Worm (Caenorhabditis elegans) whole organism, midembryonic: Measurements from ENCODE around the gene set-13.
A peak's percentile ranks its signal among the peaks of the same experiment; 100 is the strongest.

Experiments used
- T22C8.4 ChIP-seq: fragments of 200-800 bp; sonication (Bioruptor generic); IDR thresholded peaks from 2 replicates; pipeline ENCODE4 v1.3.6; 2022; ENCODE audit warnings: missing genetic modification characterization, missing compliant biosample characterization
- cog-1 ChIP-seq: sonication (generic microtip); optimal IDR thresholded peaks from 2 replicates; lab custom pipeline; 2016; ENCODE audit warnings: missing genetic modification characterization, missing compliant biosample characterization
- flt-1 ChIP-seq: fragments of 200-800 bp; sonication (Bioruptor generic); IDR thresholded peaks from 2 replicates; pipeline ENCODE4 v1.3.6; 2022; ENCODE audit warnings: missing genetic modification characterization, missing compliant biosample characterization
- klf-2 ChIP-seq: fragments of 200-800 bp; sonication (Bioruptor generic); conservative IDR thresholded peaks from 2 replicates; pipeline ENCODE4 v1.3.6; 2022; ENCODE audit warnings: missing genetic modification reagents, missing genetic modification characterization, missing compliant biosample characterization
- med-1 ChIP-seq: sonication (generic microtip); optimal IDR thresholded peaks from 2 replicates; lab custom pipeline; 2017; ENCODE audit warnings: missing genetic modification characterization, mild to moderate bottlenecking, missing compliant biosample characterization, antibody characterized with exemption, missing genetic modification reagents; ENCODE audit not compliant: insufficient read depth
- ref-1 ChIP-seq: fragments of 200-800 bp; sonication (Bioruptor generic); conservative IDR thresholded peaks from 2 replicates; pipeline ENCODE4 v1.3.6; 2022; ENCODE audit warnings: missing genetic modification reagents, missing genetic modification characterization, missing compliant biosample characterization
- tab-1 ChIP-seq: fragments of 200-800 bp; sonication (Bioruptor generic); IDR thresholded peaks from 2 replicates; pipeline ENCODE4 v1.3.6; 2022; ENCODE audit warnings: missing genetic modification characterization, missing compliant biosample characterization
- ztf-23 ChIP-seq: fragments of 200-800 bp; sonication (Bioruptor generic); IDR thresholded peaks from 2 replicates; pipeline ENCODE4 v1.3.6; 2022; ENCODE audit warnings: missing genetic modification reagents, missing genetic modification characterization, missing compliant biosample characterization
- ztf-29 ChIP-seq: fragments of 200-800 bp; sonication (Bioruptor generic); IDR thresholded peaks from 2 replicates; pipeline ENCODE4 v1.3.6; 2022; ENCODE audit warnings: missing genetic modification reagents, missing genetic modification characterization, missing compliant biosample characterization

The set-13 gene

ce11 chrII:2783380-2783779 lies 33.4 kb upstream of the set-13 start:
- TF ChIP-seq klf-2 (no peak), flt-1 (GFP tag; lab: Robert Waterston, UW) (no peak), med-1 (GFP tag; lab: Kevin White, UChicago) (no peak), ref-1 (GFP tag; lab: Robert Waterston, UW) (no peak), T22C8.4 (GFP tag; lab: Robert Waterston, UW) (no peak), tab-1 (GFP tag; lab: Robert Waterston, UW) (no peak), ztf-29 (GFP tag; lab: Robert Waterston, UW) (no peak), cog-1 (tag; lab: Kevin White, UChicago) (no peak), ztf-23 (GFP tag; lab: Robert Waterston, UW) (no peak)

- TF ChIP-seq cog-1 (tag; lab: Kevin White, UChicago) (no peak), klf-2 (no peak), ztf-29 (GFP tag; lab: Robert Waterston, UW) (no peak), T22C8.4 (GFP tag; lab: Robert Waterston, UW) (no peak), med-1 (GFP tag; lab: Kevin White, UChicago) (no peak), ref-1 (GFP tag; lab: Robert Waterston, UW) (no peak), tab-1 (GFP tag; lab: Robert Waterston, UW) (no peak), flt-1 (GFP tag; lab: Robert Waterston, UW) (no peak), ztf-23 (GFP tag; lab: Robert Waterston, UW) (no peak)
These were observed 31.0 kb upstream of the set-13 start for ce11 chrII:2785787-2786186.

- TF ChIP-seq ztf-23 (GFP tag; lab: Robert Waterston, UW): no peak
- no peak for TF ChIP-seq cog-1 (tag; lab: Kevin White, UChicago)
- no peak for TF ChIP-seq med-1 (GFP tag; lab: Kevin White, UChicago)
- no peak for TF ChIP-seq T22C8.4 (GFP tag; lab: Robert Waterston, UW)
- TF ChIP-seq ref-1 (GFP tag; lab: Robert Waterston, UW): no peak
- TF ChIP-seq tab-1 (GFP tag; lab: Robert Waterston, UW): no peak
- TF ChIP-seq ztf-29 (GFP tag; lab: Robert Waterston, UW): no peak; the same call in 1 of the 2 replicates
- no peak for TF ChIP-seq flt-1 (GFP tag; lab: Robert Waterston, UW)
- no peak for TF ChIP-seq klf-2
These were observed 29.7 kb upstream of the set-13 start, which contains the start of the genes F08D12.12 and srpa-72 for ce11 chrII:2787031-2787512. Gene F08D12.12, minus strand, starts transcription at chrII:2787081. Gene srpa-72, plus strand, starts transcription at chrII:2787481.

ce11 chrII:2787849-2788248 lies 28.9 kb upstream of the set-13 start:
- TF ChIP-seq klf-2 (no peak), ref-1 (GFP tag; lab: Robert Waterston, UW) (no peak), ztf-23 (GFP tag; lab: Robert Waterston, UW) (no peak), med-1 (GFP tag; lab: Kevin White, UChicago) (no peak), ztf-29 (GFP tag; lab: Robert Waterston, UW) (no peak), T22C8.4 (GFP tag; lab: Robert Waterston, UW) (no peak), cog-1 (tag; lab: Kevin White, UChicago) (no peak), flt-1 (GFP tag; lab: Robert Waterston, UW) (no peak), tab-1 (GFP tag; lab: Robert Waterston, UW) (no peak)

ce11 chrII:2791693-2792092 lies 25.1 kb upstream of the set-13 start:
- TF ChIP-seq klf-2: no peak
- no peak for TF ChIP-seq flt-1 (GFP tag; lab: Robert Waterston, UW)
- no peak for TF ChIP-seq ztf-29 (GFP tag; lab: Robert Waterston, UW)
- TF ChIP-seq tab-1 (GFP tag; lab: Robert Waterston, UW): no peak
- no peak for TF ChIP-seq med-1 (GFP tag; lab: Kevin White, UChicago)
- no peak for TF ChIP-seq cog-1 (tag; lab: Kevin White, UChicago)
- TF ChIP-seq ref-1 (GFP tag; lab: Robert Waterston, UW): no peak

ce11 chrII:2795413-2795812 lies 21.4 kb upstream of the set-13 start:
- no peak for TF ChIP-seq flt-1 (GFP tag; lab: Robert Waterston, UW)
- TF ChIP-seq ztf-29 (GFP tag; lab: Robert Waterston, UW): no peak
- TF ChIP-seq ref-1 (GFP tag; lab: Robert Waterston, UW): no peak
- TF ChIP-seq klf-2: no peak
- TF ChIP-seq T22C8.4 (GFP tag; lab: Robert Waterston, UW): no peak
- TF ChIP-seq cog-1 (tag; lab: Kevin White, UChicago): no peak

- no peak for TF ChIP-seq klf-2
- no peak for TF ChIP-seq ztf-23 (GFP tag; lab: Robert Waterston, UW)
- no peak for TF ChIP-seq cog-1 (tag; lab: Kevin White, UChicago)
- TF ChIP-seq tab-1 (GFP tag; lab: Robert Waterston, UW): no peak
- TF ChIP-seq ztf-29 (GFP tag; lab: Robert Waterston, UW): no peak
- no peak for TF ChIP-seq T22C8.4 (GFP tag; lab: Robert Waterston, UW)
- TF ChIP-seq flt-1 (GFP tag; lab: Robert Waterston, UW): no peak
These were observed 20.3 kb upstream of the set-13 start for ce11 chrII:2796431-2796830.

ce11 chrII:2797951-2798350 lies 18.8 kb upstream of the set-13 start:
- TF ChIP-seq flt-1 (GFP tag; lab: Robert Waterston, UW) (no peak), cog-1 (tag; lab: Kevin White, UChicago) (no peak)

- no peak for TF ChIP-seq klf-2
- no peak for TF ChIP-seq ref-1 (GFP tag; lab: Robert Waterston, UW)
- TF ChIP-seq tab-1 (GFP tag; lab: Robert Waterston, UW): no peak
- TF ChIP-seq ztf-29 (GFP tag; lab: Robert Waterston, UW): no peak
- TF ChIP-seq T22C8.4 (GFP tag; lab: Robert Waterston, UW): no peak
- no peak for TF ChIP-seq med-1 (GFP tag; lab: Kevin White, UChicago)
- TF ChIP-seq cog-1 (tag; lab: Kevin White, UChicago): peak; percentile 10
- no peak for TF ChIP-seq ztf-23 (GFP tag; lab: Robert Waterston, UW)
These were observed 16.1 kb upstream of the set-13 start, which contains the start of gene nhr-119 for ce11 chrII:2800550-2801233. Gene nhr-119, minus strand, starts transcription at chrII:2800600.
